In genomic region chr3L:1538314-1538854, dm6 we compare ENCODE assay signal across 1 fruit fly cellular context.
TF ChIP-seq lines count a peak whose summit lies in the region.

No protein-coding gene starts in this region.

TF ChIP-seq in whole organism, embryonic, 481 proteins besides CTCF, POLR2A, EP300 and RAD21 (continued from another document):
- TF ChIP-seq CG16779 (GFP tag; IDR thresholded peaks at IDR 0.05; lab: Robert Waterston, UW) (no peak), Hmr (GFP tag; optimal IDR thresholded peaks at IDR 0.05; lab: Kevin White, UChicago) (peak; percentile 8), Ptx1 (GFP tag; IDR thresholded peaks at IDR 0.05; lab: Robert Waterston, UW) (no peak), CG18764 (GFP tag; optimal IDR thresholded peaks at IDR 0.05; lab: Kevin White, UChicago) (no peak), tll (GFP tag; optimal IDR thresholded peaks at IDR 0.05; lab: Kevin White, UChicago) (no peak), gem (tag; optimal IDR thresholded peaks at IDR 0.05; lab: Kevin White, UChicago) (peak; percentile 23), Pdp1 (GFP tag; optimal IDR thresholded peaks at IDR 0.05; lab: Kevin White, UChicago) (no peak), CG8281 (tag; optimal IDR thresholded peaks at IDR 0.05; lab: Kevin White, UChicago) (peak; percentile 64), Tbp (GFP tag; optimal IDR thresholded peaks at IDR 0.05; lab: Kevin White, UChicago) (no peak), Nf-YB (GFP tag; optimal IDR thresholded peaks at IDR 0.05; lab: Kevin White, UChicago) (no peak), Fer2 (tag; optimal IDR thresholded peaks at IDR 0.05; lab: Kevin White, UChicago) (no peak), CG15601 (tag; optimal IDR thresholded peaks at IDR 0.05; lab: Kevin White, UChicago) (no peak), ab (GFP tag; optimal IDR thresholded peaks at IDR 0.05; lab: Kevin White, UChicago) (no peak), CG15514 (GFP tag; optimal IDR thresholded peaks at IDR 0.05; lab: Kevin White, UChicago) (peak; percentile 23), CG31441 (GFP tag; IDR thresholded peaks at IDR 0.05; lab: Robert Waterston, UW) (no peak), ken (GFP tag; IDR thresholded peaks at IDR 0.05; lab: Robert Waterston, UW) (no peak), fd64A (GFP tag; optimal IDR thresholded peaks at IDR 0.05; lab: Kevin White, UChicago) (no peak), Oaz (GFP tag; IDR thresholded peaks at IDR 0.05; lab: Robert Waterston, UW) (no peak), Elba2 (GFP tag; optimal IDR thresholded peaks at IDR 0.05; lab: Kevin White, UChicago) (no peak), CG13296 (GFP tag; optimal IDR thresholded peaks at IDR 0.05; lab: Kevin White, UChicago) (no peak), schlank (tag; optimal IDR thresholded peaks at IDR 0.05; lab: Kevin White, UChicago) (no peak), insv (GFP tag; optimal IDR thresholded peaks at IDR 0.05; lab: Kevin White, UChicago) (no peak), B-H1 (GFP tag; IDR thresholded peaks at IDR 0.05; lab: Robert Waterston, UW) (no peak), CG12155 (GFP tag; optimal IDR thresholded peaks at IDR 0.05; lab: Kevin White, UChicago) (no peak), CG18619 (GFP tag; optimal IDR thresholded peaks at IDR 0.05; lab: Kevin White, UChicago) (no peak), zen (tag; optimal IDR thresholded peaks at IDR 0.05; lab: Kevin White, UChicago) (no peak), Meics (GFP tag; optimal IDR thresholded peaks at IDR 0.05; lab: Kevin White, UChicago) (no peak), CG10274 (GFP tag; optimal IDR thresholded peaks at IDR 0.05; lab: Kevin White, UChicago) (no peak), pros (GFP tag; optimal IDR thresholded peaks at IDR 0.05; lab: Kevin White, UChicago) (peak; percentile 87), CG10979 (tag; optimal IDR thresholded peaks at IDR 0.05; lab: Kevin White, UChicago) (no peak), CG10543 (GFP tag; optimal IDR thresholded peaks at IDR 0.05; lab: Kevin White, UChicago) (peak; percentile 9), prd (optimal IDR thresholded peaks at IDR 0.05; lab: Kevin White, UChicago) (no peak), prd (GFP tag; IDR thresholded peaks at IDR 0.05; lab: Robert Waterston, UW) (no peak), kni (GFP tag; optimal IDR thresholded peaks at IDR 0.05; lab: Kevin White, UChicago) (no peak), Atf-2 (GFP tag; optimal IDR thresholded peaks at IDR 0.05; lab: Kevin White, UChicago) (no peak), ci (GFP tag; IDR thresholded peaks at IDR 0.05; lab: Robert Waterston, UW) (no peak), CG9876 (GFP tag; optimal IDR thresholded peaks at IDR 0.05; lab: Kevin White, UChicago) (no peak), nerfin-2 (GFP tag; IDR thresholded peaks at IDR 0.05; lab: Robert Waterston, UW; ENCODE audit: partially characterized antibody) (no peak), kay (GFP tag; optimal IDR thresholded peaks at IDR 0.05; lab: Kevin White, UChicago) (no peak), klu (GFP tag; IDR thresholded peaks at IDR 0.05; lab: Robert Waterston, UW) (no peak), CG4617 (GFP tag; optimal IDR thresholded peaks at IDR 0.05; lab: Kevin White, UChicago; ENCODE audit: borderline replicate concordance) (no peak), CG15011 (GFP tag; optimal IDR thresholded peaks at IDR 0.05; lab: Kevin White, UChicago) (no peak), CG3163 (GFP tag; optimal IDR thresholded peaks at IDR 0.05; lab: Kevin White, UChicago) (no peak), hbn (GFP tag; IDR thresholded peaks at IDR 0.05; lab: Robert Waterston, UW; ENCODE audit: partially characterized antibody) (peak; percentile 26; the same call in 1 of the 2 replicates), hth (optimal IDR thresholded peaks at IDR 0.05; lab: Kevin White, UChicago) (no peak), ase (GFP tag; IDR thresholded peaks at IDR 0.05; lab: Robert Waterston, UW) (no peak), emc (GFP tag; optimal IDR thresholded peaks at IDR 0.05; lab: Kevin White, UChicago) (no peak), HmgZ (tag; optimal IDR thresholded peaks at IDR 0.05; lab: Kevin White, UChicago) (no peak), odd (GFP tag; optimal IDR thresholded peaks at IDR 0.05; lab: Kevin White, UChicago) (no peak), luna (GFP tag; optimal IDR thresholded peaks at IDR 0.05; lab: Kevin White, UChicago) (no peak), Bdp1 (GFP tag; optimal IDR thresholded peaks at IDR 0.05; lab: Kevin White, UChicago) (no peak), Drgx (GFP tag; IDR thresholded peaks at IDR 0.05; lab: Robert Waterston, UW) (0 out of 2 replicates have a peak, but pooled peaks have one; percentile 10), CG12391 (tag; optimal IDR thresholded peaks at IDR 0.05; lab: Kevin White, UChicago) (no peak), gce (GFP tag; IDR thresholded peaks at IDR 0.05; lab: Robert Waterston, UW) (no peak), so (GFP tag; IDR thresholded peaks at IDR 0.05; lab: Robert Waterston, UW) (no peak), crol (GFP tag; IDR thresholded peaks at IDR 0.05; lab: Robert Waterston, UW) (no peak), H2.0 (GFP tag; IDR thresholded peaks at IDR 0.05; lab: Robert Waterston, UW) (no peak), eyg (GFP tag; optimal IDR thresholded peaks at IDR 0.05; lab: Kevin White, UChicago) (no peak), Fer3 (tag; optimal IDR thresholded peaks at IDR 0.05; lab: Kevin White, UChicago) (no peak), Hr51 (GFP tag; optimal IDR thresholded peaks at IDR 0.05; lab: Kevin White, UChicago) (peak in 1 of 2 experiments; percentile 12), CG6175 (GFP tag; IDR thresholded peaks at IDR 0.05; lab: Robert Waterston, UW) (no peak), bab2 (GFP tag; optimal IDR thresholded peaks at IDR 0.05; lab: Kevin White, UChicago) (no peak), CG17328 (GFP tag; IDR thresholded peaks at IDR 0.05; lab: Robert Waterston, UW) (no peak), fd96Cb (tag; optimal IDR thresholded peaks at IDR 0.05; lab: Kevin White, UChicago) (no peak), wdn (GFP tag; IDR thresholded peaks at IDR 0.05; lab: Robert Waterston, UW) (no peak), CG8478 (optimal IDR thresholded peaks at IDR 0.05; lab: Kevin White, UChicago) (no peak), CG14441 (GFP tag; IDR thresholded peaks at IDR 0.05; lab: Robert Waterston, UW) (no peak), TFAM (GFP tag; optimal IDR thresholded peaks at IDR 0.05; lab: Kevin White, UChicago) (no peak), CG10462 (GFP tag; optimal IDR thresholded peaks at IDR 0.05; lab: Kevin White, UChicago) (no peak), HLH3B (GFP tag; IDR thresholded peaks at IDR 0.05; lab: Robert Waterston, UW) (no peak), gsb-n (tag; optimal IDR thresholded peaks at IDR 0.05; lab: Kevin White, UChicago) (no peak), pan (optimal IDR thresholded peaks at IDR 0.05; lab: Kevin White, UChicago) (no peak), pan (GFP tag; optimal IDR thresholded peaks at IDR 0.05 in 1 of 2, IDR thresholded peaks at IDR 0.05 in 1 of 2) (no peak), gsb (GFP tag; IDR thresholded peaks at IDR 0.05; lab: Robert Waterston, UW) (no peak), twi (tag; optimal IDR thresholded peaks at IDR 0.05; lab: Kevin White, UChicago) (peak; percentile 76), CHES-1-like (GFP tag; optimal IDR thresholded peaks at IDR 0.05; lab: Kevin White, UChicago) (no peak), CG8359 (GFP tag; optimal IDR thresholded peaks at IDR 0.05; lab: Kevin White, UChicago; ENCODE audit: borderline replicate concordance) (no peak), Ets65A (GFP tag; lab: Kevin White, UChicago) (no peak), pfk (GFP tag; optimal IDR thresholded peaks at IDR 0.05; lab: Kevin White, UChicago) (peak; percentile 75), ac (GFP tag; optimal IDR thresholded peaks at IDR 0.05; lab: Kevin White, UChicago) (no peak), stc (GFP tag; IDR thresholded peaks at IDR 0.05; lab: Robert Waterston, UW) (no peak), CG4854 (GFP tag; optimal IDR thresholded peaks at IDR 0.05; lab: Kevin White, UChicago) (no peak), jing (GFP tag; optimal IDR thresholded peaks at IDR 0.05; lab: Kevin White, UChicago) (no peak), grn (GFP tag; optimal IDR thresholded peaks at IDR 0.05; lab: Kevin White, UChicago) (peak; percentile 80), CG13624 (GFP tag; optimal IDR thresholded peaks at IDR 0.05; lab: Kevin White, UChicago) (no peak), CG4424 (GFP tag; optimal IDR thresholded peaks at IDR 0.05; lab: Kevin White, UChicago) (no peak), CG11093 (GFP tag; IDR thresholded peaks at IDR 0.05; lab: Robert Waterston, UW) (no peak), Max (GFP tag; optimal IDR thresholded peaks at IDR 0.05; lab: Kevin White, UChicago) (no peak), CG34376 (GFP tag; optimal IDR thresholded peaks at IDR 0.05; lab: Kevin White, UChicago) (peak; percentile 35), usp (GFP tag; optimal IDR thresholded peaks at IDR 0.05; lab: Kevin White, UChicago) (no peak), org-1 (GFP tag; optimal IDR thresholded peaks at IDR 0.05; lab: Kevin White, UChicago) (no peak), onecut (GFP tag; IDR thresholded peaks at IDR 0.05; lab: Robert Waterston, UW) (no peak), vnd (GFP tag; IDR thresholded peaks at IDR 0.05; lab: Robert Waterston, UW; ENCODE audit: partially characterized antibody) (0 out of 3 replicates have a peak, but pooled peaks have one; percentile 32), Mad (GFP tag; optimal IDR thresholded peaks at IDR 0.05; lab: Kevin White, UChicago) (no peak), pum (GFP tag; optimal IDR thresholded peaks at IDR 0.05; lab: Kevin White, UChicago) (no peak), gcm2 (GFP tag; optimal IDR thresholded peaks at IDR 0.05; lab: Kevin White, UChicago) (no peak), Dek (tag; optimal IDR thresholded peaks at IDR 0.05; lab: Kevin White, UChicago) (no peak), CG2678 (tag; optimal IDR thresholded peaks at IDR 0.05; lab: Kevin White, UChicago) (peak; percentile 30), cato (GFP tag; optimal IDR thresholded peaks at IDR 0.05; lab: Kevin White, UChicago; ENCODE audit: borderline replicate concordance) (no peak), disco-r (GFP tag; optimal IDR thresholded peaks at IDR 0.05; lab: Kevin White, UChicago) (no peak), Poxn (GFP tag; IDR thresholded peaks at IDR 0.05; lab: Robert Waterston, UW) (no peak), Rfx (GFP tag; IDR thresholded peaks at IDR 0.05; lab: Robert Waterston, UW) (no peak), CG15696 (tag; optimal IDR thresholded peaks at IDR 0.05; lab: Kevin White, UChicago) (no peak), gcm (GFP tag; optimal IDR thresholded peaks at IDR 0.05; lab: Kevin White, UChicago) (no peak), scrt (GFP tag; optimal IDR thresholded peaks at IDR 0.05; lab: Kevin White, UChicago) (no peak), CG12769 (tag; optimal IDR thresholded peaks at IDR 0.05; lab: Kevin White, UChicago) (no peak), dati (GFP tag; IDR thresholded peaks at IDR 0.05; lab: Robert Waterston, UW) (no peak), chm (GFP tag; IDR thresholded peaks at IDR 0.05; lab: Robert Waterston, UW) (no peak), CG2120 (GFP tag; optimal IDR thresholded peaks at IDR 0.05; lab: Kevin White, UChicago) (peak; percentile 2), abd-A (tag; optimal IDR thresholded peaks at IDR 0.05; lab: Kevin White, UChicago) (no peak), cg (GFP tag; optimal IDR thresholded peaks at IDR 0.05; lab: Kevin White, UChicago) (no peak), Xbp1 (GFP tag; optimal IDR thresholded peaks at IDR 0.05; lab: Kevin White, UChicago) (no peak), CG33557 (GFP tag; optimal IDR thresholded peaks at IDR 0.05; lab: Kevin White, UChicago) (no peak), Dll (GFP tag; IDR thresholded peaks at IDR 0.05; lab: Robert Waterston, UW; ENCODE audit: partially characterized antibody) (no peak), CG14710 (tag; optimal IDR thresholded peaks at IDR 0.05; lab: Kevin White, UChicago) (no peak), CG1602 (GFP tag; optimal IDR thresholded peaks at IDR 0.05; lab: Kevin White, UChicago) (no peak), CG4820 (GFP tag; optimal IDR thresholded peaks at IDR 0.05; lab: Kevin White, UChicago) (no peak), CG8290 (GFP tag; optimal IDR thresholded peaks at IDR 0.05; lab: Kevin White, UChicago) (no peak), CG8290 (tag; optimal IDR thresholded peaks at IDR 0.05; lab: Kevin White, UChicago) (no peak), bigmax (GFP tag; optimal IDR thresholded peaks at IDR 0.05; lab: Kevin White, UChicago) (no peak), Dip2 (GFP tag; IDR thresholded peaks at IDR 0.05; lab: Robert Waterston, UW) (no peak)
